Worm (Caenorhabditis elegans) whole organism, L2 larva: ENCODE results near the gene ZK1320.7.

Source experiments
- ZK546.5 ChIP-seq: sonication (generic microtip); optimal IDR thresholded peaks from 2 replicates; lab custom pipeline; 2017; ENCODE audit warnings: missing biosample characterization, missing genetic modification characterization
- lin-13 ChIP-seq: fragments of 150-350 bp; optimal IDR thresholded peaks from 2 replicates; lab custom pipeline; 2014; ENCODE audit warnings: missing biosample characterization, missing genetic modification reagents, missing genetic modification characterization

DNA sequence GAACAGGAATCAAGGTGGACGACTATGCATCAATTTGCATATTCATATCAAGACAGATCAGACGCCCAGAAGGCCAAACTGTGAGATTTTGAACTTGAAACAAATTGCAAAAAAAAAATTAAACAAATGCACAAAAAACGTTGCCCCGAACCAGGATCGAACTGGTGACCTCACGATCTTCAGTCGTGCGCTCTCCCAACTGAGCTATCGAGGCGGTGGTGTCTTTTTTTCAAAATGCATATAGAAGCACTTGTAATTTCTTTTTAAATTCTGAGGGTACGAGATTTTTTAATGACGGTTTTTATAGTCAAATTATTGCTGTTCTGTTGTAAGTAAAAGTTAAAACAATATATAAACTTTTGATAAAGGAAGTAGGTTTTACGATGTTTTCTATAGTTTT is 41.7 kb downstream of the ZK1320.7 start:
- TF ChIP-seq ZK546.5 (tag; lab: Kevin White, UChicago) = no peak
- no peak for TF ChIP-seq lin-13 (GFP tag; lab: Kevin White, UChicago)
